Fruit fly (Drosophila melanogaster) whole organism, embryonic: ENCODE data around the gene CG3036.

ENCODE experiments used
- ATbp ChIP-seq: fragments of 200-800 bp; sonication (Bioruptor generic); optimal IDR thresholded peaks from 2 replicates; lab custom pipeline; 2017; ENCODE audit warnings: missing biosample characterization, mild to moderate bottlenecking, missing genetic modification characterization, missing genetic modification reagents
- Atf3 ChIP-seq: fragments of 200-800 bp; sonication (Bioruptor generic); optimal IDR thresholded peaks from 3 replicates; lab custom pipeline; 2016; ENCODE audit warnings: missing biosample characterization, missing genetic modification characterization
- CG10321 ChIP-seq: fragments of 200-800 bp; sonication (Bioruptor generic); IDR thresholded peaks from 2 replicates; pipeline ENCODE4 v1.3.6; 2022; ENCODE audit warnings: missing biosample characterization, missing genetic modification characterization
- CG10979 ChIP-seq: fragments of 200-800 bp; sonication (Bioruptor generic); optimal IDR thresholded peaks from 2 replicates; lab custom pipeline; 2018; ENCODE audit warnings: missing biosample characterization, mild to moderate bottlenecking, missing genetic modification characterization, moderate library complexity
- CG12236 ChIP-seq: fragments of 200-800 bp; sonication (Bioruptor generic); optimal IDR thresholded peaks from 2 replicates; lab custom pipeline; 2016; ENCODE audit warnings: missing biosample characterization, missing genetic modification characterization
- CG12769 ChIP-seq: fragments of 200-800 bp; sonication (Bioruptor generic); optimal IDR thresholded peaks from 2 replicates; lab custom pipeline; 2019; ENCODE audit warnings: missing biosample characterization, mild to moderate bottlenecking, missing genetic modification characterization, moderate library complexity
- CG13296 ChIP-seq: fragments of 200-800 bp; sonication (Bioruptor generic); optimal IDR thresholded peaks from 3 replicates; lab custom pipeline; 2018; ENCODE audit warnings: missing biosample characterization, mild to moderate bottlenecking, missing genetic modification characterization
- CG13424 ChIP-seq: fragments of 200-800 bp; sonication (Bioruptor generic); optimal IDR thresholded peaks from 2 replicates; lab custom pipeline; 2019; ENCODE audit warnings: missing biosample characterization, mild to moderate bottlenecking, missing genetic modification characterization, moderate library complexity
- CG14014 ChIP-seq: fragments of 200-800 bp; sonication (Bioruptor generic); IDR thresholded peaks from 2 replicates; pipeline ENCODE4 v1.3.6; 2022; ENCODE audit warnings: missing biosample characterization, missing genetic modification characterization
- CG14441 ChIP-seq: fragments of 200-800 bp; sonication (Bioruptor generic); IDR thresholded peaks from 2 replicates; pipeline ENCODE4 v1.3.6; 2022; ENCODE audit warnings: missing biosample characterization, missing genetic modification characterization
- CG1792 ChIP-seq: fragments of 200-800 bp; sonication (Bioruptor generic); optimal IDR thresholded peaks from 2 replicates; lab custom pipeline; 2016; ENCODE audit warnings: missing biosample characterization, missing genetic modification characterization
- CG18262 ChIP-seq: fragments of 200-800 bp; optimal IDR thresholded peaks from 3 replicates; lab custom pipeline; 2019; ENCODE audit warnings: missing biosample characterization, mild to moderate bottlenecking, missing genetic modification characterization, moderate library complexity
- CG18764 ChIP-seq: fragments of 200-800 bp; sonication (Bioruptor generic); optimal IDR thresholded peaks from 3 replicates; lab custom pipeline; 2016; ENCODE audit warnings: missing biosample characterization, missing genetic modification characterization
- CG30403 ChIP-seq: fragments of 200-800 bp; sonication (Bioruptor generic); optimal IDR thresholded peaks from 3 replicates; lab custom pipeline; 2016; ENCODE audit warnings: missing biosample characterization, missing genetic modification characterization
- CG33213 ChIP-seq: fragments of 200-800 bp; sonication (Bioruptor generic); optimal IDR thresholded peaks from 3 replicates; lab custom pipeline; 2016; ENCODE audit warnings: missing biosample characterization, missing genetic modification characterization
- CG3995 ChIP-seq: fragments of 200-800 bp; sonication (Bioruptor generic); optimal IDR thresholded peaks from 3 replicates; lab custom pipeline; 2016; ENCODE audit warnings: missing biosample characterization, missing genetic modification characterization
- CG4328 ChIP-seq: fragments of 200-800 bp; sonication (Bioruptor generic); optimal IDR thresholded peaks from 3 replicates; lab custom pipeline; 2017; ENCODE audit warnings: missing biosample characterization, missing genetic modification reagents, missing genetic modification characterization
- CG7745 ChIP-seq: fragments of 200-800 bp; sonication (Bioruptor generic); optimal IDR thresholded peaks from 2 replicates; lab custom pipeline; 2018; ENCODE audit warnings: missing biosample characterization, mild to moderate bottlenecking, missing genetic modification characterization, moderate library complexity
- CG8290 ChIP-seq, 3 experiments: fragments of 200-800 bp; sonication (Bioruptor generic); optimal IDR thresholded peaks; 2 replicates each; lab custom pipeline; 2016 to 2019; ENCODE audit warnings: missing biosample characterization in 3 of 3, missing genetic modification characterization in 3 of 3, mild to moderate bottlenecking in 2 of 3, moderate library complexity in 1 of 3
- CG9797 ChIP-seq: fragments of 200-800 bp; sonication (Bioruptor generic); optimal IDR thresholded peaks from 3 replicates; lab custom pipeline; 2018; ENCODE audit warnings: missing biosample characterization, mild to moderate bottlenecking, missing genetic modification characterization
- Dek ChIP-seq: fragments of 200-800 bp; sonication (Bioruptor generic); optimal IDR thresholded peaks from 3 replicates; lab custom pipeline; 2019; ENCODE audit warnings: missing biosample characterization, mild to moderate bottlenecking, missing genetic modification characterization, moderate library complexity
- Dip3 ChIP-seq: fragments of 200-800 bp; sonication (Bioruptor generic); optimal IDR thresholded peaks from 3 replicates; lab custom pipeline; 2016; ENCODE audit warnings: missing biosample characterization, missing genetic modification characterization
- Dp ChIP-seq: fragments of 200-800 bp; sonication (Bioruptor generic); optimal IDR thresholded peaks from 2 replicates; lab custom pipeline; 2018; ENCODE audit warnings: missing biosample characterization, mild to moderate bottlenecking, missing genetic modification characterization, moderate library complexity
- E2f2 ChIP-seq: fragments of 200-800 bp; sonication (Bioruptor generic); IDR thresholded peaks from 2 replicates; pipeline ENCODE4 v1.3.6; 2022; ENCODE audit warnings: missing biosample characterization, missing genetic modification characterization
- Gsc ChIP-seq: fragments of 200-800 bp; sonication (Bioruptor generic); IDR thresholded peaks from 2 replicates; pipeline ENCODE4 v1.3.6; 2022; ENCODE audit warnings: missing biosample characterization, missing genetic modification characterization
- MTF-1 ChIP-seq: fragments of 200-800 bp; sonication (Bioruptor generic); optimal IDR thresholded peaks from 2 replicates; lab custom pipeline; 2018; ENCODE audit warnings: missing biosample characterization, mild to moderate bottlenecking, missing genetic modification characterization, borderline replicate concordance
- Myb ChIP-seq: fragments of 200-800 bp; sonication (Bioruptor generic); optimal IDR thresholded peaks from 2 replicates; lab custom pipeline; 2016; ENCODE audit warnings: missing biosample characterization, missing genetic modification characterization
- Optix ChIP-seq: fragments of 200-800 bp; sonication (Bioruptor generic); IDR thresholded peaks from 3 replicates; pipeline ENCODE4 v1.3.6; 2022; ENCODE audit warnings: missing biosample characterization, missing genetic modification characterization
- Pdp1 ChIP-seq, 2 experiments: fragments of 200-800 bp; sonication (Bioruptor generic); optimal IDR thresholded peaks; 3 replicates each; lab custom pipeline; 2016; ENCODE audit warnings: missing biosample characterization in 2 of 2, missing genetic modification characterization in 2 of 2, mild to moderate bottlenecking in 1 of 2, moderate library complexity in 1 of 2
- Scr ChIP-seq: fragments of 200-800 bp; sonication (Bioruptor generic); IDR thresholded peaks from 2 replicates; pipeline ENCODE4 v1.3.6; 2022; ENCODE audit warnings: missing biosample characterization, missing genetic modification characterization; ENCODE audit not compliant: partially characterized antibody
- Side ChIP-seq: fragments of 200-800 bp; sonication (Bioruptor generic); optimal IDR thresholded peaks from 2 replicates; lab custom pipeline; 2016; ENCODE audit warnings: missing biosample characterization, missing genetic modification characterization
- Sox100B ChIP-seq: fragments of 200-800 bp; sonication (Bioruptor generic); optimal IDR thresholded peaks from 3 replicates; lab custom pipeline; 2018; ENCODE audit warnings: missing biosample characterization, mild to moderate bottlenecking, missing genetic modification characterization
- abd-A ChIP-seq: fragments of 200-800 bp; sonication (Bioruptor generic); optimal IDR thresholded peaks from 3 replicates; lab custom pipeline; 2019; ENCODE audit warnings: missing biosample characterization, mild to moderate bottlenecking, missing genetic modification characterization, moderate library complexity
- chn ChIP-seq: fragments of 200-800 bp; sonication (Bioruptor generic); optimal IDR thresholded peaks from 2 replicates; lab custom pipeline; 2016; ENCODE audit warnings: missing biosample characterization, missing genetic modification characterization
- cwo ChIP-seq: fragments of 200-800 bp; sonication (Bioruptor generic); optimal IDR thresholded peaks from 3 replicates; lab custom pipeline; 2017; ENCODE audit warnings: missing biosample characterization, missing genetic modification characterization, mild to moderate bottlenecking, moderate library complexity, missing genetic modification reagents
- dm ChIP-seq: fragments of 200-800 bp; sonication (Bioruptor generic); optimal IDR thresholded peaks from 3 replicates; lab custom pipeline; 2016; ENCODE audit warnings: missing biosample characterization, missing genetic modification characterization
- dmrt99B ChIP-seq: fragments of 200-800 bp; sonication (Bioruptor generic); optimal IDR thresholded peaks from 2 replicates; lab custom pipeline; 2018; ENCODE audit warnings: missing biosample characterization, mild to moderate bottlenecking, missing genetic modification characterization, moderate library complexity
- ewg ChIP-seq: fragments of 200-800 bp; sonication (Bioruptor generic); optimal IDR thresholded peaks from 3 replicates; lab custom pipeline; 2017; ENCODE audit warnings: mild to moderate bottlenecking, missing biosample characterization, missing genetic modification reagents, missing genetic modification characterization
- fd64A ChIP-seq: fragments of 200-800 bp; sonication (Bioruptor generic); optimal IDR thresholded peaks from 3 replicates; lab custom pipeline; 2018; ENCODE audit warnings: missing biosample characterization, mild to moderate bottlenecking, missing genetic modification characterization
- grn ChIP-seq: fragments of 200-800 bp; sonication (Bioruptor generic); optimal IDR thresholded peaks from 3 replicates; lab custom pipeline; 2017; ENCODE audit warnings: missing biosample characterization, missing genetic modification characterization
- insv ChIP-seq, 2 experiments: fragments of 200-800 bp; sonication (Bioruptor generic); optimal IDR thresholded peaks; 3 replicates each; lab custom pipeline; 2016 to 2018; ENCODE audit warnings: missing biosample characterization in 2 of 2, missing genetic modification characterization in 2 of 2
- kni ChIP-seq: fragments of 200-800 bp; sonication (Bioruptor generic); optimal IDR thresholded peaks from 3 replicates; lab custom pipeline; 2017; ENCODE audit warnings: mild to moderate bottlenecking, missing biosample characterization, missing genetic modification reagents, missing genetic modification characterization
- nmo ChIP-seq: fragments of 200-800 bp; sonication (Bioruptor generic); optimal IDR thresholded peaks from 2 replicates; lab custom pipeline; 2018; ENCODE audit warnings: missing biosample characterization, mild to moderate bottlenecking, missing genetic modification characterization, moderate library complexity
- p53 ChIP-seq: fragments of 200-800 bp; sonication (Bioruptor generic); optimal IDR thresholded peaks from 2 replicates; lab custom pipeline; 2016; ENCODE audit warnings: missing biosample characterization, missing genetic modification characterization
- schlank ChIP-seq: fragments of 200-800 bp; sonication (Bioruptor generic); optimal IDR thresholded peaks from 2 replicates; lab custom pipeline; 2018; ENCODE audit warnings: missing biosample characterization, mild to moderate bottlenecking, missing genetic modification characterization
- tgo ChIP-seq: fragments of 200-800 bp; sonication (Bioruptor generic); IDR thresholded peaks from 3 replicates; pipeline ENCODE4 v1.3.6; 2022; ENCODE audit warnings: missing biosample characterization, missing genetic modification characterization
- tx ChIP-seq: fragments of 200-800 bp; sonication (Bioruptor generic); optimal IDR thresholded peaks from 2 replicates; lab custom pipeline; 2016; ENCODE audit warnings: missing biosample characterization, missing genetic modification characterization
- usp ChIP-seq: fragments of >200 bp; optimal IDR thresholded peaks from 2 replicates; lab custom pipeline; 2017; ENCODE audit warnings: missing biosample characterization, missing genetic modification characterization
- wdn ChIP-seq: fragments of 200-800 bp; sonication (Bioruptor generic); IDR thresholded peaks from 2 replicates; pipeline ENCODE4 v1.3.6; 2022; ENCODE audit warnings: missing biosample characterization, missing genetic modification characterization
- wor ChIP-seq: fragments of 200-800 bp; sonication (Bioruptor generic); IDR thresholded peaks from 2 replicates; pipeline ENCODE4 v1.3.6; 2022; ENCODE audit warnings: missing biosample characterization, missing genetic modification characterization
- yki ChIP-seq: fragments of >200 bp; optimal IDR thresholded peaks from 3 replicates; lab custom pipeline; 2018

CG3036 gene

DNA sequence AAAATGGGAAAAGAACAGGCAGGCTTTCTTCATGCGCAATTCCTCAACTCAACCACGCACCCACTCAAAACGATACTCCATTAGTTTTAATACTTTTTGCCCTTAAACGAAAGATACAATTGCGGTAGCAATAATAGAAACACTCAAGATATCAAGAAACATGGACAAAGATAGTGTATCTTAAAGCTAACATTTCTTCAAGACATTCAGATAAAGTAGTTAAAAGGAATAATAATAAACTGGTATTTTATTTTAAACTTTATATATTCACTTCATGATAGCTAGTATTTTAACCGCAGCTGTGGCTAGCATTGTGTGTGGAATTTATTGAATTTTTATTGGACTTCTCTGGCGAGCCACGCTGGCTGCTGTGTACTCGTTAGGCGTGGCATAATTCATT is 35.8 kb upstream of the CG3036 start (continued):
- TF ChIP-seq CG10321 (GFP tag; lab: Robert Waterston, UW): no peak
- no peak for TF ChIP-seq Gsc
- TF ChIP-seq wdn: no peak
- TF ChIP-seq insv (GFP tag; optimal IDR thresholded peaks at IDR 0.05; lab: Kevin White, UChicago): no peak
- no peak for TF ChIP-seq fd64A (GFP tag; lab: Kevin White, UChicago)
- TF ChIP-seq CG13296: peak; percentile 53
- peak; percentile 82 for TF ChIP-seq CG18262 (tag; lab: Kevin White, UChicago)
- TF ChIP-seq schlank: no peak
- TF ChIP-seq CG33213: no peak
- no peak for TF ChIP-seq CG8290 (GFP tag; optimal IDR thresholded peaks at IDR 0.05; lab: Kevin White, UChicago)
- peak in 1 of 2 experiments; percentile 54 for TF ChIP-seq CG8290 (tag; optimal IDR thresholded peaks at IDR 0.05; lab: Kevin White, UChicago)
- TF ChIP-seq CG13424 (tag; lab: Kevin White, UChicago): peak; percentile 76
- peak; percentile 59 for TF ChIP-seq Sox100B
- no peak for TF ChIP-seq CG9797 (GFP tag; lab: Kevin White, UChicago)
- no peak for TF ChIP-seq Myb (GFP tag; lab: Kevin White, UChicago)
- TF ChIP-seq dm (GFP tag; lab: Kevin White, UChicago): no peak
- TF ChIP-seq Atf3 (GFP tag; lab: Kevin White, UChicago): no peak
- peak; percentile 63 for TF ChIP-seq CG14441 (GFP tag; lab: Robert Waterston, UW)
- no peak for TF ChIP-seq usp (GFP tag; lab: Kevin White, UChicago)
- peak; percentile 84 for TF ChIP-seq dmrt99B
- peak; percentile 53 for TF ChIP-seq CG12769 (tag; lab: Kevin White, UChicago)
- TF ChIP-seq Pdp1 (GFP tag; optimal IDR thresholded peaks at IDR 0.05; lab: Kevin White, UChicago): peak in 1 of 2 experiments; percentile 19
- TF ChIP-seq ATbp (GFP tag; lab: Kevin White, UChicago): peak; percentile 63
- TF ChIP-seq MTF-1 (GFP tag; lab: Kevin White, UChicago): no peak
- no peak for TF ChIP-seq CG1792
- peak; percentile 20 for TF ChIP-seq chn (GFP tag; lab: Kevin White, UChicago)
- TF ChIP-seq cwo (GFP tag; lab: Kevin White, UChicago): peak; percentile 66
- peak; percentile 33 for TF ChIP-seq CG18764 (GFP tag; lab: Kevin White, UChicago)
- TF ChIP-seq CG10979 (tag; lab: Kevin White, UChicago): peak; percentile 81
- no peak for TF ChIP-seq Side
- TF ChIP-seq tx: no peak
- TF ChIP-seq Optix (GFP tag; lab: Robert Waterston, UW): no peak
- TF ChIP-seq abd-A: no peak
- no peak for TF ChIP-seq wor (GFP tag; lab: Robert Waterston, UW)
- TF ChIP-seq Dek (tag; lab: Kevin White, UChicago): peak; percentile 58
- TF ChIP-seq Dp (GFP tag; lab: Kevin White, UChicago): no peak
- no peak for TF ChIP-seq grn
- peak; percentile 63; the same call in 1 of the 2 replicates for TF ChIP-seq CG14014 (GFP tag; lab: Robert Waterston, UW)
- no peak for TF ChIP-seq p53 (GFP tag; lab: Kevin White, UChicago)
- peak; percentile 23 for TF ChIP-seq ewg (GFP tag; lab: Kevin White, UChicago)
- TF ChIP-seq tgo (GFP tag; lab: Robert Waterston, UW): peak; percentile 30; the same call in 1 of the 3 replicates
- no peak for TF ChIP-seq Scr (GFP tag; lab: Robert Waterston, UW)
- TF ChIP-seq Dip3: no peak
- TF ChIP-seq CG7745 (tag; lab: Kevin White, UChicago): no peak
- TF ChIP-seq kni (GFP tag; lab: Kevin White, UChicago): no peak
- TF ChIP-seq E2f2 (GFP tag; lab: Robert Waterston, UW): peak; percentile 38; the same call in 1 of the 2 replicates
- TF ChIP-seq CG4328 (GFP tag; lab: Kevin White, UChicago): no peak
- TF ChIP-seq CG12236 (GFP tag; lab: Kevin White, UChicago): no peak
- no peak for TF ChIP-seq yki
- peak; percentile 60 for TF ChIP-seq CG30403 (GFP tag; lab: Kevin White, UChicago)
- peak; percentile 51 for TF ChIP-seq nmo
- no peak for TF ChIP-seq CG3995 (GFP tag; lab: Kevin White, UChicago)
